Worm (Caenorhabditis elegans): Measurements from ENCODE around the gene ZK177.9.
A peak's percentile ranks its signal among the peaks of the same experiment; 100 is the strongest.

The ZK177.9 gene

ce11 chrII:5500986-5501657 is 16.4 kb downstream of the ZK177.9 start, which contains the start of gene F12A10.8 (continued):
- no peak for TF ChIP-seq grh-1 (GFP tag; IDR thresholded peaks at IDR 0.05)

- TF ChIP-seq pax-3 (tag; optimal IDR thresholded peaks at IDR 0.05), result no peak
These were observed 17.1 kb downstream of the ZK177.9 start, which contains the start of gene fzy-1 for ce11 chrII:5500470-5500869. Gene fzy-1, plus strand, starts transcription at chrII:5500770.

- TF ChIP-seq lin-15B (tag; optimal IDR thresholded peaks at IDR 0.05), result no peak
These were observed 19.3 kb downstream of the ZK177.9 start, which contains the start of the genes suex-1 and F12A10.9 for ce11 chrII:5498156-5498739. Gene suex-1, minus strand, starts transcription at chrII:5498256. Gene F12A10.9, plus strand, starts transcription at chrII:5498689.

- TF ChIP-seq nhr-85 (tag) (peak; percentile 26), zip-4 (GFP tag; optimal IDR thresholded peaks at IDR 0.05) (no peak)
These were observed 20.0 kb downstream of the ZK177.9 start for ce11 chrII:5497541-5497940.

- TF ChIP-seq mdl-1 (tag; optimal IDR thresholded peaks at IDR 0.05) (no peak), unc-62 (GFP tag; optimal IDR thresholded peaks at IDR 0.05) (no peak), sup-37 (GFP tag; optimal IDR thresholded peaks at IDR 0.05) (no peak), blmp-1 (tag; optimal IDR thresholded peaks at IDR 0.05) (peak; percentile 6), dsc-1 (tag; optimal IDR thresholded peaks at IDR 0.05) (no peak), elt-3 (tag; optimal IDR thresholded peaks at IDR 0.05) (peak in 2 of 6 experiments; percentile 1 to 62), nhr-85 (tag) (peak; percentile 60), grh-1 (GFP tag; IDR thresholded peaks at IDR 0.05) (no peak), hlh-17 (GFP tag; optimal IDR thresholded peaks at IDR 0.05; ENCODE audit: borderline replicate concordance) (no peak), nhr-90 (tag; optimal IDR thresholded peaks at IDR 0.05; ENCODE audit: poor library complexity) (no peak), nhr-20 (tag; optimal IDR thresholded peaks at IDR 0.05) (peak; percentile 52), F16B12.6 (tag; optimal IDR thresholded peaks at IDR 0.05) (no peak), lin-13 (GFP tag; optimal IDR thresholded peaks at IDR 0.05) (no peak), mef-2 (tag; optimal IDR thresholded peaks at IDR 0.05) (no peak), efl-3 (GFP tag; optimal IDR thresholded peaks at IDR 0.05) (no peak), ztf-4 (tag; optimal IDR thresholded peaks at IDR 0.05) (no peak), lin-14 (GFP tag; optimal IDR thresholded peaks at IDR 0.05) (peak; percentile 43), nhr-237 (tag; optimal IDR thresholded peaks at IDR 0.05) (no peak), dpl-1 (GFP tag; optimal IDR thresholded peaks at IDR 0.05) (no peak), vab-15 (tag; optimal IDR thresholded peaks at IDR 0.05) (no peak), snu-23 (GFP tag; optimal IDR thresholded peaks at IDR 0.05) (no peak), jun-1 (tag; optimal IDR thresholded peaks at IDR 0.05) (no peak), mep-1 (tag; optimal IDR thresholded peaks at IDR 0.05) (no peak), nhr-84 (tag; optimal IDR thresholded peaks at IDR 0.05) (no peak), swsn-7 (tag; optimal IDR thresholded peaks at IDR 0.05) (no peak), alr-1 (tag; optimal IDR thresholded peaks at IDR 0.05; ENCODE audit: borderline replicate concordance) (no peak)
These were observed 21.2 kb downstream of the ZK177.9 start, which contains the start of gene F12A10.1 for ce11 chrII:5496375-5496774. Gene F12A10.1, plus strand, starts transcription at chrII:5496540.

- no peak for TF ChIP-seq alr-1 (tag; optimal IDR thresholded peaks at IDR 0.05; ENCODE audit: borderline replicate concordance)
These were observed 23.1 kb downstream of the ZK177.9 start, which contains the start of gene F12A10.6 for ce11 chrII:5494405-5494804. Gene F12A10.6, minus strand, starts transcription at chrII:5494505.
